Worm (Caenorhabditis elegans) whole organism, L4/young adult: ENCODE results near the gene pqn-8.
A peak's percentile ranks its signal among the peaks of the same experiment; 100 is the strongest.

Experiments
- W03F9.2 ChIP-seq: fragments of 150-350 bp; optimal IDR thresholded peaks from 2 replicates; lab custom pipeline; 2014; ENCODE audit warnings: missing biosample characterization, missing genetic modification characterization
- dao-5 ChIP-seq: sonication (generic microtip); optimal IDR thresholded peaks from 2 replicates; lab custom pipeline; 2016; ENCODE audit warnings: missing genotype, missing genetic modification characterization, moderate library complexity, missing compliant biosample characterization
- him-1 ChIP-seq: sonication (generic microtip); optimal IDR thresholded peaks from 2 replicates; lab custom pipeline; 2016; ENCODE audit warnings: missing genotype, missing genetic modification reagents, missing genetic modification characterization, missing compliant biosample characterization

Gene pqn-8

ce11 chrIII:9972192-9972811, 25.5 kb downstream of the pqn-8 start:
- TF ChIP-seq dao-5 (tag; lab: Kevin White, UChicago) (no peak), W03F9.2 (tag; lab: Kevin White, UChicago) (no peak)

- no peak for TF ChIP-seq W03F9.2 (tag; lab: Kevin White, UChicago)
- no peak for TF ChIP-seq dao-5 (tag; lab: Kevin White, UChicago)
- TF ChIP-seq him-1: no peak
These were observed 28.4 kb downstream of the pqn-8 start for ce11 chrIII:9969371-9969770.

ce11 chrIII:9965444-9965843, 32.3 kb downstream of the pqn-8 start:
- TF ChIP-seq him-1 (no peak), dao-5 (tag; lab: Kevin White, UChicago) (no peak), W03F9.2 (tag; lab: Kevin White, UChicago) (no peak)

- no peak for TF ChIP-seq him-1
- no peak for TF ChIP-seq W03F9.2 (tag; lab: Kevin White, UChicago)
- TF ChIP-seq dao-5 (tag; lab: Kevin White, UChicago): no peak
These were observed 33.4 kb downstream of the pqn-8 start for ce11 chrIII:9964416-9964815.

ce11 chrIII:9963447-9963846, 34.3 kb downstream of the pqn-8 start:
- TF ChIP-seq W03F9.2 (tag; lab: Kevin White, UChicago): no peak
- TF ChIP-seq dao-5 (tag; lab: Kevin White, UChicago): no peak
- TF ChIP-seq him-1: no peak

ce11 chrIII:9956665-9957401, 41.0 kb downstream of the pqn-8 start, which contains the start of gene alx-1:
Gene alx-1, plus strand, starts transcription at chrIII:9957351.
- TF ChIP-seq dao-5 (tag; lab: Kevin White, UChicago) (no peak), him-1 (no peak), W03F9.2 (tag; lab: Kevin White, UChicago) (peak; percentile 19)

ce11 chrIII:9956123-9956522, 41.7 kb downstream of the pqn-8 start, which contains the start of gene mog-1:
Gene mog-1, minus strand, starts transcription at chrIII:9956215.
- peak; percentile 24 for TF ChIP-seq W03F9.2 (tag; lab: Kevin White, UChicago)
- TF ChIP-seq dao-5 (tag; lab: Kevin White, UChicago): no peak

ce11 chrIII:9951864-9952263, 45.9 kb downstream of the pqn-8 start, which contains the start of gene K03H1.11:
Gene K03H1.11, minus strand, starts transcription at chrIII:9951964.
- TF ChIP-seq dao-5 (tag; lab: Kevin White, UChicago): no peak
- TF ChIP-seq W03F9.2 (tag; lab: Kevin White, UChicago): no peak

- no peak for TF ChIP-seq W03F9.2 (tag; lab: Kevin White, UChicago)
- TF ChIP-seq dao-5 (tag; lab: Kevin White, UChicago): no peak
- TF ChIP-seq him-1: no peak
These were observed 47.5 kb downstream of the pqn-8 start, which contains the start of gene K03H1.13 for ce11 chrIII:9950244-9950643. Gene K03H1.13, minus strand, starts transcription at chrIII:9950344.

ce11 chrIII:9946806-9947419, 50.9 kb downstream of the pqn-8 start, which contains the start of gene K03H1.7:
Gene K03H1.7, plus strand, starts transcription at chrIII:9947405.
- TF ChIP-seq dao-5 (tag; lab: Kevin White, UChicago): no peak
- TF ChIP-seq W03F9.2 (tag; lab: Kevin White, UChicago): no peak
- TF ChIP-seq him-1: no peak
